Fruit fly (Drosophila melanogaster) whole organism, embryonic: ENCODE data around the gene gammaTub37C.
A peak's percentile ranks its signal among the peaks of the same experiment; 100 is the strongest.

Experiments used
- C15 ChIP-seq: fragments of 200-800 bp; sonication (Bioruptor generic); IDR thresholded peaks from 3 replicates; pipeline ENCODE4 v1.3.6; 2022; ENCODE audit warnings: missing biosample characterization, missing genetic modification characterization
- CG10267 ChIP-seq: fragments of 200-800 bp; sonication (Bioruptor generic); optimal IDR thresholded peaks from 2 replicates; lab custom pipeline; 2018; ENCODE audit warnings: missing biosample characterization, mild to moderate bottlenecking, missing genetic modification characterization, moderate library complexity
- CG10462 ChIP-seq: fragments of 200-800 bp; sonication (Bioruptor generic); optimal IDR thresholded peaks from 2 replicates; lab custom pipeline; 2016; ENCODE audit warnings: missing biosample characterization, missing genetic modification characterization
- CG11456 ChIP-seq: fragments of 200-800 bp; sonication (Bioruptor generic); IDR thresholded peaks from 3 replicates; pipeline ENCODE4 v1.3.6; 2022; ENCODE audit warnings: missing biosample characterization, missing genetic modification characterization
- CG11695 ChIP-seq: fragments of 200-800 bp; sonication (Bioruptor generic); IDR thresholded peaks from 3 replicates; pipeline ENCODE4 v1.3.6; 2022; ENCODE audit warnings: missing biosample characterization, missing genetic modification characterization
- CG12299 ChIP-seq: fragments of 200-800 bp; sonication (Bioruptor generic); optimal IDR thresholded peaks from 2 replicates; lab custom pipeline; 2018; ENCODE audit warnings: missing biosample characterization, mild to moderate bottlenecking, missing genetic modification characterization
- CG12744 ChIP-seq: fragments of 200-800 bp; sonication (Bioruptor generic); optimal IDR thresholded peaks from 2 replicates; lab custom pipeline; 2016; ENCODE audit warnings: missing biosample characterization, missing genetic modification characterization
- CG12769 ChIP-seq: fragments of 200-800 bp; sonication (Bioruptor generic); optimal IDR thresholded peaks from 2 replicates; lab custom pipeline; 2019; ENCODE audit warnings: missing biosample characterization, mild to moderate bottlenecking, missing genetic modification characterization, moderate library complexity
- CG14014 ChIP-seq: fragments of 200-800 bp; sonication (Bioruptor generic); IDR thresholded peaks from 2 replicates; pipeline ENCODE4 v1.3.6; 2022; ENCODE audit warnings: missing biosample characterization, missing genetic modification characterization
- CG1602 ChIP-seq: fragments of 200-800 bp; sonication (Bioruptor generic); optimal IDR thresholded peaks from 3 replicates; lab custom pipeline; 2016; ENCODE audit warnings: missing biosample characterization, missing genetic modification characterization
- CG17912 ChIP-seq: fragments of 200-800 bp; sonication (Bioruptor generic); optimal IDR thresholded peaks from 2 replicates; lab custom pipeline; 2018; ENCODE audit warnings: missing biosample characterization, mild to moderate bottlenecking, missing genetic modification characterization
- CG2120 ChIP-seq: fragments of 200-800 bp; sonication (Bioruptor generic); optimal IDR thresholded peaks from 3 replicates; lab custom pipeline; 2016; ENCODE audit warnings: missing biosample characterization, missing genetic modification characterization
- CG30403 ChIP-seq: fragments of 200-800 bp; sonication (Bioruptor generic); optimal IDR thresholded peaks from 3 replicates; lab custom pipeline; 2016; ENCODE audit warnings: missing biosample characterization, missing genetic modification characterization
- CG4730 ChIP-seq: fragments of 200-800 bp; sonication (Bioruptor generic); IDR thresholded peaks from 2 replicates; pipeline ENCODE4 v1.3.6; 2022; ENCODE audit warnings: missing biosample characterization, missing genetic modification characterization
- CG8944 ChIP-seq: fragments of 200-800 bp; sonication (Bioruptor generic); optimal IDR thresholded peaks from 3 replicates; lab custom pipeline; 2016; ENCODE audit warnings: missing biosample characterization, missing genetic modification characterization
- CG9215 ChIP-seq: fragments of 200-800 bp; sonication (Bioruptor generic); IDR thresholded peaks from 2 replicates; pipeline ENCODE4 v1.3.6; 2022; ENCODE audit warnings: missing biosample characterization, missing genetic modification characterization
- CG9727 ChIP-seq: fragments of 200-800 bp; sonication (Bioruptor generic); optimal IDR thresholded peaks from 3 replicates; lab custom pipeline; 2017; ENCODE audit warnings: missing biosample characterization, mild to moderate bottlenecking, missing genetic modification characterization
- CG9817 ChIP-seq: fragments of 200-800 bp; sonication (Bioruptor generic); optimal IDR thresholded peaks from 2 replicates; lab custom pipeline; 2018; ENCODE audit warnings: missing biosample characterization, mild to moderate bottlenecking, missing genetic modification characterization, moderate library complexity
- CTCF ChIP-seq: fragments of 200-800 bp; sonication (Bioruptor generic); optimal IDR thresholded peaks from 2 replicates; lab custom pipeline; 2017; ENCODE audit warnings: missing biosample characterization, mild to moderate bottlenecking, missing genetic modification characterization, moderate library complexity
- CkIIα-i1 ChIP-seq: fragments of 200-800 bp; sonication (Bioruptor generic); IDR thresholded peaks from 2 replicates; pipeline ENCODE4 v1.3.6; 2022; ENCODE audit warnings: missing biosample characterization, missing genetic modification characterization
- CoRest ChIP-seq: fragments of 200-800 bp; sonication (Bioruptor generic); optimal IDR thresholded peaks from 3 replicates; lab custom pipeline; 2018; ENCODE audit warnings: missing biosample characterization, mild to moderate bottlenecking, missing genetic modification characterization, moderate library complexity
- Dbx ChIP-seq: fragments of 200-800 bp; sonication (Bioruptor generic); IDR thresholded peaks from 3 replicates; pipeline ENCODE4 v1.3.6; 2022; ENCODE audit warnings: missing biosample characterization, missing genetic modification characterization
- Dfd ChIP-seq, 2 experiments: fragments of >200 bp; optimal IDR thresholded peaks; 2 replicates each; lab custom pipeline; 2017; ENCODE audit warnings: missing biosample characterization in 2 of 2, missing genetic modification characterization in 2 of 2
- Fer2 ChIP-seq: fragments of 200-800 bp; sonication (Bioruptor generic); optimal IDR thresholded peaks from 2 replicates; lab custom pipeline; 2018; ENCODE audit warnings: missing biosample characterization, mild to moderate bottlenecking, missing genetic modification characterization, moderate library complexity
- Hand ChIP-seq: fragments of 200-800 bp; sonication (Bioruptor generic); optimal IDR thresholded peaks from 2 replicates; lab custom pipeline; 2017; ENCODE audit warnings: mild to moderate bottlenecking, missing biosample characterization, missing genetic modification reagents, missing genetic modification characterization
- NfI ChIP-seq: fragments of 200-800 bp; sonication (Bioruptor generic); optimal IDR thresholded peaks from 3 replicates; lab custom pipeline; 2018; ENCODE audit warnings: missing biosample characterization, mild to moderate bottlenecking, missing genetic modification characterization, moderate library complexity
- Side ChIP-seq: fragments of 200-800 bp; sonication (Bioruptor generic); optimal IDR thresholded peaks from 2 replicates; lab custom pipeline; 2016; ENCODE audit warnings: missing biosample characterization, missing genetic modification characterization
- Sox100B ChIP-seq: fragments of 200-800 bp; sonication (Bioruptor generic); optimal IDR thresholded peaks from 3 replicates; lab custom pipeline; 2018; ENCODE audit warnings: missing biosample characterization, mild to moderate bottlenecking, missing genetic modification characterization
- Ssrp ChIP-seq: fragments of 200-800 bp; sonication (Bioruptor generic); optimal IDR thresholded peaks from 2 replicates; lab custom pipeline; 2018; ENCODE audit warnings: missing biosample characterization, mild to moderate bottlenecking, missing genetic modification characterization, moderate library complexity
- Vsx1 ChIP-seq: fragments of 200-800 bp; sonication (Bioruptor generic); optimal IDR thresholded peaks from 2 replicates; lab custom pipeline; 2017; ENCODE audit warnings: missing biosample characterization, mild to moderate bottlenecking, missing genetic modification characterization, missing genetic modification reagents
- aop ChIP-seq: fragments of 200-800 bp; sonication (Bioruptor generic); IDR thresholded peaks from 2 replicates; pipeline ENCODE4 v1.3.6; 2022; ENCODE audit warnings: missing biosample characterization, missing genetic modification characterization
- bbx ChIP-seq: fragments of 200-800 bp; sonication (Bioruptor generic); IDR thresholded peaks from 2 replicates; pipeline ENCODE4 v1.3.6; 2022; ENCODE audit warnings: missing biosample characterization, missing genetic modification characterization; ENCODE audit not compliant: partially characterized antibody
- cad ChIP-seq: fragments of >200 bp; optimal IDR thresholded peaks from 2 replicates; lab custom pipeline; 2017; ENCODE audit warnings: missing biosample characterization, missing genetic modification characterization
- chinmo ChIP-seq: fragments of 200-800 bp; sonication (Bioruptor generic); IDR thresholded peaks from 4 replicates; pipeline ENCODE4 v1.3.6; 2022; ENCODE audit warnings: missing biosample characterization, missing genetic modification characterization; ENCODE audit not compliant: partially characterized antibody
- en ChIP-seq: fragments of 200-800 bp; sonication (Bioruptor generic); optimal IDR thresholded peaks from 2 replicates; lab custom pipeline; 2016; ENCODE audit warnings: missing biosample characterization, missing genetic modification characterization
- fd3F ChIP-seq: fragments of 200-800 bp; sonication (Bioruptor generic); optimal IDR thresholded peaks from 2 replicates; lab custom pipeline; 2018; ENCODE audit warnings: missing biosample characterization, mild to moderate bottlenecking, missing genetic modification characterization, moderate library complexity
- gem ChIP-seq: fragments of 200-800 bp; sonication (Bioruptor generic); optimal IDR thresholded peaks from 2 replicates; lab custom pipeline; 2019; ENCODE audit warnings: missing biosample characterization, mild to moderate bottlenecking, missing genetic modification characterization, moderate library complexity
- hbn ChIP-seq: fragments of 200-800 bp; sonication (Bioruptor generic); IDR thresholded peaks from 2 replicates; pipeline ENCODE4 v1.3.6; 2022; ENCODE audit warnings: missing biosample characterization, missing genetic modification characterization; ENCODE audit not compliant: partially characterized antibody
- ind ChIP-seq: fragments of 200-800 bp; sonication (Bioruptor generic); optimal IDR thresholded peaks from 3 replicates; lab custom pipeline; 2016; ENCODE audit warnings: missing biosample characterization, missing genetic modification characterization
- insv ChIP-seq, 2 experiments: fragments of 200-800 bp; sonication (Bioruptor generic); optimal IDR thresholded peaks; 3 replicates each; lab custom pipeline; 2016 to 2018; ENCODE audit warnings: missing biosample characterization in 2 of 2, missing genetic modification characterization in 2 of 2
- inv ChIP-seq: fragments of 200-800 bp; sonication (Bioruptor generic); IDR thresholded peaks from 2 replicates; pipeline ENCODE4 v1.3.6; 2022; ENCODE audit warnings: missing biosample characterization, missing genetic modification characterization; ENCODE audit not compliant: partially characterized antibody
- kah ChIP-seq: fragments of 200-800 bp; sonication (Bioruptor generic); optimal IDR thresholded peaks from 2 replicates; lab custom pipeline; 2018; ENCODE audit warnings: missing biosample characterization, mild to moderate bottlenecking, missing genetic modification characterization
- nerfin-2 ChIP-seq: fragments of 200-800 bp; sonication (Bioruptor generic); IDR thresholded peaks from 2 replicates; pipeline ENCODE4 v1.3.6; 2022; ENCODE audit warnings: missing biosample characterization, missing genetic modification characterization; ENCODE audit not compliant: partially characterized antibody
- phol ChIP-seq: fragments of 200-800 bp; sonication (Bioruptor generic); optimal IDR thresholded peaks from 3 replicates; lab custom pipeline; 2018; ENCODE audit warnings: missing biosample characterization, mild to moderate bottlenecking, missing genetic modification characterization, moderate library complexity
- rib ChIP-seq: fragments of 200-800 bp; sonication (Bioruptor generic); IDR thresholded peaks from 2 replicates; pipeline ENCODE4 v1.3.6; 2022; ENCODE audit warnings: missing biosample characterization, missing genetic modification characterization
- run ChIP-seq: fragments of 200-800 bp; sonication (Bioruptor generic); optimal IDR thresholded peaks from 3 replicates; lab custom pipeline; 2018; ENCODE audit warnings: missing biosample characterization, mild to moderate bottlenecking, missing genetic modification characterization
- slbo ChIP-seq: fragments of 200-800 bp; sonication (Bioruptor generic); IDR thresholded peaks from 2 replicates; pipeline ENCODE4 v1.3.6; 2022; ENCODE audit warnings: missing biosample characterization, missing genetic modification characterization
- tio ChIP-seq: fragments of 200-800 bp; sonication (Bioruptor generic); optimal IDR thresholded peaks from 2 replicates; lab custom pipeline; 2017; ENCODE audit warnings: missing biosample characterization, missing genetic modification characterization, inconsistent platforms
- vfl ChIP-seq: fragments of 200-800 bp; sonication (Bioruptor generic); optimal IDR thresholded peaks from 2 replicates; lab custom pipeline; 2016; ENCODE audit warnings: missing biosample characterization, missing genetic modification characterization
- zf30C ChIP-seq: fragments of 200-800 bp; sonication (Bioruptor generic); optimal IDR thresholded peaks from 3 replicates; lab custom pipeline; 2018; ENCODE audit warnings: missing biosample characterization, mild to moderate bottlenecking, missing genetic modification characterization

Gene gammaTub37C

dm6 chr2L:19158005-19158666 is 27.4 kb downstream of the gammaTub37C start (continued):
- peak; percentile 71 for TF ChIP-seq CG12769 (tag; lab: Kevin White, UChicago)
- TF ChIP-seq phol (tag; lab: Kevin White, UChicago), result peak; percentile 34
- TF ChIP-seq CG8944 (GFP tag; lab: Kevin White, UChicago), result no peak
- peak; percentile 21 for TF ChIP-seq run
- TF ChIP-seq CG14014 (GFP tag; lab: Robert Waterston, UW), result no peak
- no peak for TF ChIP-seq CG12744
- peak; percentile 65 for TF ChIP-seq CG17912 (GFP tag; lab: Kevin White, UChicago)
- no peak for TF ChIP-seq CG11695 (GFP tag; lab: Robert Waterston, UW)
- TF ChIP-seq Ssrp (tag; lab: Kevin White, UChicago), result no peak
- no peak for TF ChIP-seq slbo (GFP tag; lab: Robert Waterston, UW)
- TF ChIP-seq tio (GFP tag; lab: Kevin White, UChicago), result no peak
- TF ChIP-seq Side, result no peak
- peak; percentile 8 for TF ChIP-seq Vsx1 (GFP tag; lab: Kevin White, UChicago)
- no peak for TF ChIP-seq Fer2 (tag; lab: Kevin White, UChicago)
- TF ChIP-seq CG4730, result no peak
- no peak for TF ChIP-seq ind (GFP tag; lab: Kevin White, UChicago)
- TF ChIP-seq CG9817 (tag; lab: Kevin White, UChicago), result no peak
- TF ChIP-seq CG30403 (GFP tag; lab: Kevin White, UChicago), result no peak
- peak; percentile 33 for TF ChIP-seq CG2120 (GFP tag; lab: Kevin White, UChicago)
- no peak for TF ChIP-seq CoRest (tag; lab: Kevin White, UChicago)
- no peak for TF ChIP-seq CG9215 (GFP tag; lab: Robert Waterston, UW)
- no peak for TF ChIP-seq nerfin-2 (GFP tag; lab: Robert Waterston, UW)
- TF ChIP-seq CG12299, result peak; percentile 46
- 0 out of 2 replicates have a peak, but pooled peaks have one; percentile 16 for TF ChIP-seq hbn (GFP tag; lab: Robert Waterston, UW)
- no peak for TF ChIP-seq Sox100B
- peak; percentile 25 for TF ChIP-seq kah (GFP tag; lab: Kevin White, UChicago)
- TF ChIP-seq Hand (GFP tag; lab: Kevin White, UChicago), result peak; percentile 71
- no peak for TF ChIP-seq Dfd (GFP tag; optimal IDR thresholded peaks at IDR 0.05; lab: Kevin White, UChicago)
- TF ChIP-seq insv (GFP tag; optimal IDR thresholded peaks at IDR 0.05; lab: Kevin White, UChicago), result peak in 1 of 2 experiments; percentile 64
- TF ChIP-seq cad (GFP tag; lab: Kevin White, UChicago), result peak; percentile 36
- peak; percentile 54 for TF ChIP-seq bbx (GFP tag; lab: Robert Waterston, UW)
- peak; percentile 22 for TF ChIP-seq CG10267 (tag; lab: Kevin White, UChicago)
- TF ChIP-seq vfl, result peak; percentile 4
- TF ChIP-seq zf30C (GFP tag; lab: Kevin White, UChicago), result peak; percentile 41
- peak; percentile 61; the same call in 1 of the 3 replicates for TF ChIP-seq Dbx (GFP tag; lab: Robert Waterston, UW)
- TF ChIP-seq CG9727, result peak; percentile 17
- TF ChIP-seq en (GFP tag; lab: Kevin White, UChicago), result no peak
- TF ChIP-seq CTCF (GFP tag; lab: Kevin White, UChicago), result no peak
- TF ChIP-seq CG10462 (GFP tag; lab: Kevin White, UChicago), result no peak
- TF ChIP-seq aop (GFP tag; lab: Robert Waterston, UW), result peak; percentile 66; the same call in 1 of the 2 replicates
- TF ChIP-seq CG11456 (GFP tag; lab: Robert Waterston, UW), result peak; percentile 28; the same call in 1 of the 3 replicates
- peak; percentile 37 for TF ChIP-seq gem (tag; lab: Kevin White, UChicago)
- TF ChIP-seq CkIIα-i1 (GFP tag; lab: Robert Waterston, UW), result no peak
- 0 out of 2 replicates have a peak, but pooled peaks have one; percentile 39 for TF ChIP-seq rib (GFP tag; lab: Robert Waterston, UW)
- TF ChIP-seq NfI (GFP tag; lab: Kevin White, UChicago), result peak; percentile 49
- TF ChIP-seq fd3F, result no peak
- TF ChIP-seq CG1602 (GFP tag; lab: Kevin White, UChicago), result no peak
- TF ChIP-seq chinmo (GFP tag; lab: Robert Waterston, UW), result peak; percentile 90; the same call in 3 of the 4 replicates
- no peak; the same call in 1 of the 2 replicates for TF ChIP-seq inv (GFP tag; lab: Robert Waterston, UW)
- no peak for TF ChIP-seq C15 (GFP tag; lab: Robert Waterston, UW)
